Worm (Caenorhabditis elegans): ENCODE data around the gene rpn-3.

The rpn-3 gene

ce11 chrIII:8467520-8467919 lies 20.4 kb downstream of the rpn-3 start:
- TF ChIP-seq hmbx-1 (tag; optimal IDR thresholded peaks at IDR 0.05): no peak
- TF ChIP-seq sea-1 (GFP tag; conservative IDR thresholded peaks at IDR 0.05): no peak
- no peak for TF ChIP-seq scrt-1 (GFP tag; IDR thresholded peaks at IDR 0.05)
- no peak for TF ChIP-seq hmg-4 (GFP tag; optimal IDR thresholded peaks at IDR 0.05)
- TF ChIP-seq ets-7 (tag; optimal IDR thresholded peaks at IDR 0.05): no peak
- no peak for TF ChIP-seq aly-1 (tag; optimal IDR thresholded peaks at IDR 0.05)
- TF ChIP-seq tbx-11 (GFP tag; IDR thresholded peaks at IDR 0.05): no peak
- TF ChIP-seq tbx-37 (GFP tag; conservative IDR thresholded peaks at IDR 0.05): no peak
- TF ChIP-seq ceh-36 (tag; optimal IDR thresholded peaks at IDR 0.05): no peak

ce11 chrIII:8473292-8473691 lies 26.1 kb downstream of the rpn-3 start:
- 0 out of 2 replicates have a peak, but pooled peaks have one; percentile 43 for TF ChIP-seq sea-1 (GFP tag; conservative IDR thresholded peaks at IDR 0.05)
- TF ChIP-seq scrt-1 (GFP tag; IDR thresholded peaks at IDR 0.05): 0 out of 2 replicates have a peak, but pooled peaks have one; percentile 16
- TF ChIP-seq ama-1 (optimal IDR thresholded peaks at IDR 0.05): no peak

DNA sequence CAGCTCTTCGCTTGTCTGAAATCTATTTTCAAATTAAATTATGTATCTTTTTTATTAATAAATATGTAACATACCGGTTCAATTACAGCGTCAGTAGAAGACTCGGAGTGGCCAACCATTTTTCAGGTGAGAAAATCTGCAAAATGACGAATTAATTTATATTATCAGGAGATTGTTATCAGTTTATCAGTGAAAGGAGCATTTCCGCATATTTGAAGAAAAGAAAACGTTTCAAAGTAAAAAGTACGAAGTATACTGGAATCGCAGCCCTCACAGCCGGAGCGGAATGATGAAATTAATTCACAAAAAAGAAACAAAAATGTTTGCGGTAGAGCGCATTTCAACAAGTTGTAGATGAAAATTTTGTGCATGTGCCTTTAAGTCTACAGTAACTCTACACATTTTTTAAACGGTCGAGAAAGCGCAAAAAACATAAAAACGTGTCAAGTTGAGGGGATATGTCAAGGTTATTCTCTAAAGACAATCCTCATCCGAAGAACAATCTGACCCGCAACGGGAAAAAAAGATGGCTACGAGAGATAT lies 32.2 kb downstream of the rpn-3 start:
- TF ChIP-seq ets-7 (tag; optimal IDR thresholded peaks at IDR 0.05) (no peak), ama-1 (optimal IDR thresholded peaks at IDR 0.05) (no peak), pes-1 (GFP tag; IDR thresholded peaks at IDR 0.05) (no peak), scrt-1 (GFP tag; IDR thresholded peaks at IDR 0.05) (no peak), hmg-4 (GFP tag; optimal IDR thresholded peaks at IDR 0.05) (no peak), tbx-11 (GFP tag; IDR thresholded peaks at IDR 0.05) (no peak), hnd-1 (tag; optimal IDR thresholded peaks at IDR 0.05) (no peak), ceh-36 (tag; optimal IDR thresholded peaks at IDR 0.05) (no peak), tra-4 (tag; optimal IDR thresholded peaks at IDR 0.05) (no peak), B0310.2 (tag; optimal IDR thresholded peaks at IDR 0.05) (no peak), ceh-13 (GFP tag; optimal IDR thresholded peaks at IDR 0.05) (no peak), sea-1 (GFP tag; conservative IDR thresholded peaks at IDR 0.05) (no peak), F13C5.2 (tag; optimal IDR thresholded peaks at IDR 0.05) (no peak)

DNA sequence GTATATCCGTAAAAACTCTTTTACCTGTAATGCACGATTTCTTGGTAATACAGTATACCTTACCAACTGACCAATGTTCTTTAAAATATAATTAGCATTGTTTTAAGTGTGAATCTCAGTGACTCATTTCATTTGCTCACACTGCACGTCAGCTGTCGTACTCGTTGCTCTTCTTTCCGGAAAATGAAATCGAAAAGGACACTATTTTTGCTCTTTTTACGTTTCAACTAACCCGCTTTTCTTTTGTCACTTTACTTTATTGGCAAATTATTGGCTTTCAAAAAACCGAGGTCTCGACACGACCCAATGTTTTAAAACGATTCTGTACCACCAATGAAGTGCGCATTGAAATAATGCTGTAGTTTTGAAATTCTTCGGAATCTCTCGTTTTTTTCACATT lies 33.2 kb downstream of the rpn-3 start, which contains the start of gene F42H10.6:
Gene F42H10.6, minus strand, starts transcription at position 101 of the 400 bp plus-strand sequence.
- no peak for TF ChIP-seq ets-7 (tag; optimal IDR thresholded peaks at IDR 0.05)
- TF ChIP-seq tbx-37 (GFP tag; conservative IDR thresholded peaks at IDR 0.05): no peak

- no peak for TF ChIP-seq F13C5.2 (tag; optimal IDR thresholded peaks at IDR 0.05)
- TF ChIP-seq ceh-13 (GFP tag; optimal IDR thresholded peaks at IDR 0.05): no peak
- TF ChIP-seq pes-1 (GFP tag; IDR thresholded peaks at IDR 0.05): no peak
- TF ChIP-seq aly-1 (tag; optimal IDR thresholded peaks at IDR 0.05): no peak
- TF ChIP-seq ceh-36 (tag; optimal IDR thresholded peaks at IDR 0.05): no peak
- TF ChIP-seq tbx-37 (GFP tag; conservative IDR thresholded peaks at IDR 0.05): no peak
- no peak for TF ChIP-seq sea-1 (GFP tag; conservative IDR thresholded peaks at IDR 0.05)
- no peak for TF ChIP-seq B0310.2 (tag; optimal IDR thresholded peaks at IDR 0.05)
- TF ChIP-seq scrt-1 (GFP tag; IDR thresholded peaks at IDR 0.05): no peak
- TF ChIP-seq hmbx-1 (tag; optimal IDR thresholded peaks at IDR 0.05): no peak
- no peak for TF ChIP-seq tra-4 (tag; optimal IDR thresholded peaks at IDR 0.05)
- no peak for TF ChIP-seq hmg-4 (GFP tag; optimal IDR thresholded peaks at IDR 0.05)
- no peak for TF ChIP-seq tbx-11 (GFP tag; IDR thresholded peaks at IDR 0.05)
- TF ChIP-seq flt-1 (GFP tag; IDR thresholded peaks at IDR 0.05): no peak
- no peak for TF ChIP-seq hnd-1 (tag; optimal IDR thresholded peaks at IDR 0.05)
- no peak for TF ChIP-seq ama-1 (optimal IDR thresholded peaks at IDR 0.05)
These were observed 36.7 kb downstream of the rpn-3 start, which contains the start of gene F42H10.3 for ce11 chrIII:8483853-8484252. F42H10.3 (plus strand) TSS chrIII:8484153.

DNA sequence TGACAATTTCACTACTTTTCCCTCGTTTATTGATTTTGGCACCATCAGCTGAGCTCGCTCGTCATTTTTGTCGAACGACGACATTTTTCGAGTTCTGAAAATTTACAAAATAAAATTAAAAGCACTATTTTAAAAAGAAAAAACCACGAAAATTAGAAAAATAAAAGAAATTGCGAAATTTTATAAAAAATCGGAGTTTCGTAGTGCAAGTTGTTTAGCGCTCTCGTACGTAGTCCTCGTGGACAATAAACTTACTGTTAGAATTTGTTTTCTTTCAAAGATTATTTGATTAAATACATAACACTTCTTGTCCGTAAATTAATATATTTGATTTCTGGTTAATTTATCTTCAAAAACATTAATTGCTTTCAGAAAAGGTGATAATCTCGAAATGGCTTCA lies 43.1 kb downstream of the rpn-3 start, which contains the start of the genes ess-2 and F42H10.2:
Gene ess-2, minus strand, starts transcription at position 99 of the 400 bp plus-strand sequence.
Gene F42H10.2, plus strand, starts transcription at position 367 of the 400 bp plus-strand sequence.
- TF ChIP-seq ama-1 (optimal IDR thresholded peaks at IDR 0.05) (no peak), B0310.2 (tag; optimal IDR thresholded peaks at IDR 0.05) (no peak), sea-1 (GFP tag; conservative IDR thresholded peaks at IDR 0.05) (no peak), scrt-1 (GFP tag; IDR thresholded peaks at IDR 0.05) (no peak), aly-1 (tag; optimal IDR thresholded peaks at IDR 0.05) (no peak), tbx-11 (GFP tag; IDR thresholded peaks at IDR 0.05) (no peak)

- TF ChIP-seq B0310.2 (tag; optimal IDR thresholded peaks at IDR 0.05) (no peak), ets-7 (tag; optimal IDR thresholded peaks at IDR 0.05) (no peak), hmg-4 (GFP tag; optimal IDR thresholded peaks at IDR 0.05) (no peak), flt-1 (GFP tag; IDR thresholded peaks at IDR 0.05) (no peak), pes-1 (GFP tag; IDR thresholded peaks at IDR 0.05) (no peak), ceh-13 (GFP tag; optimal IDR thresholded peaks at IDR 0.05) (no peak), F13C5.2 (tag; optimal IDR thresholded peaks at IDR 0.05) (no peak), ama-1 (optimal IDR thresholded peaks at IDR 0.05) (no peak), aly-1 (tag; optimal IDR thresholded peaks at IDR 0.05) (no peak), tra-4 (tag; optimal IDR thresholded peaks at IDR 0.05) (no peak), sea-1 (GFP tag; conservative IDR thresholded peaks at IDR 0.05) (no peak)
These were observed 44.8 kb downstream of the rpn-3 start for ce11 chrIII:8491945-8492344.

ce11 chrIII:8494708-8495107 lies 47.6 kb downstream of the rpn-3 start, which contains the start of gene pac-1:
pac-1 (plus strand) TSS chrIII:8495008.
- TF ChIP-seq ceh-36 (tag; optimal IDR thresholded peaks at IDR 0.05) (no peak), aly-1 (tag; optimal IDR thresholded peaks at IDR 0.05) (no peak), tbx-37 (GFP tag; conservative IDR thresholded peaks at IDR 0.05) (no peak), tra-4 (tag; optimal IDR thresholded peaks at IDR 0.05) (no peak), sea-1 (GFP tag; conservative IDR thresholded peaks at IDR 0.05) (no peak), ets-7 (tag; optimal IDR thresholded peaks at IDR 0.05) (no peak), B0310.2 (tag; optimal IDR thresholded peaks at IDR 0.05) (no peak), hmg-4 (GFP tag; optimal IDR thresholded peaks at IDR 0.05) (no peak), pes-1 (GFP tag; IDR thresholded peaks at IDR 0.05) (no peak), flt-1 (GFP tag; IDR thresholded peaks at IDR 0.05) (no peak), tbx-11 (GFP tag; IDR thresholded peaks at IDR 0.05) (no peak), F13C5.2 (tag; optimal IDR thresholded peaks at IDR 0.05) (no peak), hmbx-1 (tag; optimal IDR thresholded peaks at IDR 0.05) (no peak), hnd-1 (tag; optimal IDR thresholded peaks at IDR 0.05) (no peak), ama-1 (optimal IDR thresholded peaks at IDR 0.05) (no peak), ceh-13 (GFP tag; optimal IDR thresholded peaks at IDR 0.05) (no peak), scrt-1 (GFP tag; IDR thresholded peaks at IDR 0.05) (no peak)
